Fruit fly (Drosophila melanogaster) whole organism, wandering third instar larva: ENCODE results near the gene CG18731.

Source experiments
- Abd-B ChIP-seq: fragments of >200 bp; optimal IDR thresholded peaks from 2 replicates; lab custom pipeline; 2017; ENCODE audit warnings: missing biosample characterization, missing genetic modification characterization
- CG32264 ChIP-seq: fragments of 200-800 bp; sonication (Bioruptor generic); optimal IDR thresholded peaks from 2 replicates; lab custom pipeline; 2016; ENCODE audit warnings: missing biosample characterization, missing genetic modification characterization
- CG9705 ChIP-seq: fragments of 200-800 bp; sonication (Bioruptor generic); optimal IDR thresholded peaks from 2 replicates; lab custom pipeline; 2018; ENCODE audit warnings: missing biosample characterization, mild to moderate bottlenecking, missing genetic modification characterization
- CrebA ChIP-seq: fragments of 200-800 bp; sonication (Bioruptor generic); optimal IDR thresholded peaks from 2 replicates; lab custom pipeline; 2016; ENCODE audit warnings: missing biosample characterization, mild to moderate bottlenecking, missing genetic modification characterization, borderline replicate concordance
- Dfd ChIP-seq: fragments of >200 bp; optimal IDR thresholded peaks from 2 replicates; lab custom pipeline; 2017; ENCODE audit warnings: missing biosample characterization, missing genetic modification characterization
- Dif ChIP-seq: fragments of 200-275, 200-300 bp; sonication (Bioruptor generic); optimal IDR thresholded peaks from 2 replicates; lab custom pipeline; 2018; ENCODE audit warnings: missing biosample characterization, missing genetic modification characterization; ENCODE audit not compliant: partially characterized antibody
- GATAd ChIP-seq: sonication (Bioruptor generic); optimal IDR thresholded peaks from 2 replicates; lab custom pipeline; 2016; ENCODE audit warnings: missing biosample characterization, missing genetic modification characterization
- HLH106 ChIP-seq: fragments of 200-800 bp; optimal IDR thresholded peaks from 3 replicates; lab custom pipeline; 2019; ENCODE audit warnings: missing biosample characterization, mild to moderate bottlenecking, missing genetic modification characterization, moderate library complexity
- Hnf4 ChIP-seq: fragments of 200-800 bp; sonication (Bioruptor generic); optimal IDR thresholded peaks from 2 replicates; lab custom pipeline; 2016; ENCODE audit warnings: missing biosample characterization, mild to moderate bottlenecking, missing genetic modification characterization
- Hr78 ChIP-seq: fragments of >200 bp; optimal IDR thresholded peaks from 2 replicates; lab custom pipeline; 2017; ENCODE audit warnings: missing biosample characterization, missing genetic modification characterization
- Hr83 ChIP-seq: fragments of 200-300 bp; sonication (Bioruptor generic); optimal IDR thresholded peaks from 2 replicates; lab custom pipeline; 2016; ENCODE audit warnings: missing biosample characterization, mild to moderate bottlenecking, missing genetic modification characterization, moderate library complexity; ENCODE audit not compliant: poor library complexity, severe bottlenecking
- Jra ChIP-seq: sonication (Bioruptor generic); optimal IDR thresholded peaks from 2 replicates; lab custom pipeline; 2016; ENCODE audit warnings: missing biosample characterization, missing genetic modification characterization
- Mio ChIP-seq: sonication (Bioruptor generic); optimal IDR thresholded peaks from 2 replicates; lab custom pipeline; 2016; ENCODE audit warnings: missing biosample characterization, missing genetic modification characterization
- Myc ChIP-seq: fragments of >200 bp; optimal IDR thresholded peaks from 2 replicates; lab custom pipeline; 2017
- N ChIP-seq: fragments of >200 bp; optimal IDR thresholded peaks from 2 replicates; lab custom pipeline; 2018; ENCODE audit warnings: missing biosample characterization, missing external identifiers, missing genetic modification characterization
- OdsH ChIP-seq: fragments of 200-800 bp; sonication (Bioruptor generic); optimal IDR thresholded peaks from 2 replicates; lab custom pipeline; 2016; ENCODE audit warnings: missing biosample characterization, mild to moderate bottlenecking, missing genetic modification characterization
- Rel ChIP-seq, 2 experiments: fragments of 200-800 bp; sonication (Bioruptor generic) in 1 of 2; optimal IDR thresholded peaks; 2 replicates in 1 of 2; 3 replicates in 1 of 2; lab custom pipeline; 2016 to 2019; ENCODE audit warnings: mild to moderate bottlenecking in 2 of 2, missing biosample characterization in 2 of 2, missing genetic modification characterization in 2 of 2, moderate library complexity in 1 of 2
- Sp1 ChIP-seq: fragments of 200-800 bp; sonication (Bioruptor generic); optimal IDR thresholded peaks from 3 replicates; lab custom pipeline; 2019; ENCODE audit warnings: missing biosample characterization, mild to moderate bottlenecking, missing genetic modification characterization, moderate library complexity
- Vsx2 ChIP-seq: fragments of 200-300, 225-300 bp; sonication (Bioruptor generic); optimal IDR thresholded peaks from 2 replicates; lab custom pipeline; 2018; ENCODE audit warnings: missing biosample characterization, missing genetic modification characterization; ENCODE audit not compliant: partially characterized antibody
- br ChIP-seq: fragments of 200-800 bp; sonication (Bioruptor generic); optimal IDR thresholded peaks from 2 replicates; lab custom pipeline; 2016; ENCODE audit warnings: missing biosample characterization, missing genetic modification characterization
- brk ChIP-seq: fragments of 200-800 bp; sonication (Bioruptor generic); optimal IDR thresholded peaks from 2 replicates; lab custom pipeline; 2016; ENCODE audit warnings: missing biosample characterization, mild to moderate bottlenecking, missing genetic modification characterization
- dl ChIP-seq, 2 experiments: fragments of 175-275, 200-275 bp in 1 of 2; fragments of 200-275 bp in 1 of 2; sonication (Bioruptor generic); optimal IDR thresholded peaks; lab custom pipeline; 2018; ENCODE audit warnings: mild to moderate bottlenecking in 2 of 2, missing biosample characterization in 2 of 2, missing genetic modification characterization in 2 of 2, moderate library complexity in 2 of 2; ENCODE audit not compliant: partially characterized antibody in 2 of 2, insufficient read depth in 1 of 2
- dmrt93B ChIP-seq: fragments of 200-800 bp; sonication (Bioruptor generic); optimal IDR thresholded peaks from 2 replicates; lab custom pipeline; 2018; ENCODE audit warnings: missing biosample characterization, mild to moderate bottlenecking, missing genetic modification characterization
- dsf ChIP-seq: sonication (Bioruptor generic); optimal IDR thresholded peaks from 2 replicates; lab custom pipeline; 2016; ENCODE audit warnings: missing biosample characterization, missing genetic modification characterization, borderline replicate concordance
- ey ChIP-seq: fragments of 200-800 bp; sonication (Bioruptor generic); optimal IDR thresholded peaks from 2 replicates; lab custom pipeline; 2016; ENCODE audit warnings: missing biosample characterization, missing genetic modification characterization
- foxo ChIP-seq, 2 experiments: fragments of 200-800 bp; sonication (Bioruptor generic); optimal IDR thresholded peaks; 2 replicates in 1 of 2; 3 replicates in 1 of 2; lab custom pipeline; 2016 to 2017; ENCODE audit warnings: missing biosample characterization in 2 of 2, missing genetic modification characterization in 2 of 2
- fru ChIP-seq: fragments of 200-800 bp; sonication (Bioruptor generic); optimal IDR thresholded peaks from 3 replicates; lab custom pipeline; 2016; ENCODE audit warnings: missing biosample characterization, mild to moderate bottlenecking, missing genetic modification characterization
- h ChIP-seq: fragments of 200-800 bp; sonication (Bioruptor generic); optimal IDR thresholded peaks from 3 replicates; lab custom pipeline; 2016; ENCODE audit warnings: missing biosample characterization, mild to moderate bottlenecking, missing genetic modification characterization
- jim ChIP-seq: fragments of 175-275, 200-325 bp; sonication (Bioruptor generic); optimal IDR thresholded peaks from 2 replicates; lab custom pipeline; 2016; ENCODE audit warnings: missing biosample characterization, mild to moderate bottlenecking, missing genetic modification characterization
- lola ChIP-seq: fragments of >200 bp; optimal IDR thresholded peaks from 2 replicates; lab custom pipeline; 2017; ENCODE audit warnings: missing biosample characterization, missing genetic modification characterization
- pan ChIP-seq: fragments of >200 bp; optimal IDR thresholded peaks from 2 replicates; lab custom pipeline; 2017
- psq ChIP-seq: fragments of 200-800 bp; sonication (Bioruptor generic); optimal IDR thresholded peaks from 3 replicates; lab custom pipeline; 2017; ENCODE audit warnings: missing biosample characterization, mild to moderate bottlenecking, missing genetic modification characterization, moderate library complexity
- rgr ChIP-seq: fragments of 200-800 bp; sonication (Bioruptor generic); optimal IDR thresholded peaks from 3 replicates; lab custom pipeline; 2016; ENCODE audit warnings: missing biosample characterization, mild to moderate bottlenecking, missing genetic modification characterization
- sage ChIP-seq: fragments of 200-800 bp; sonication (Bioruptor generic); optimal IDR thresholded peaks from 2 replicates; lab custom pipeline; 2016; ENCODE audit warnings: missing biosample characterization, mild to moderate bottlenecking, missing genetic modification characterization
- sv ChIP-seq: fragments of 200-800 bp; sonication (Bioruptor generic); optimal IDR thresholded peaks from 3 replicates; lab custom pipeline; 2016; ENCODE audit warnings: missing biosample characterization, missing genetic modification characterization
- usp ChIP-seq: fragments of >200 bp; optimal IDR thresholded peaks from 2 replicates; lab custom pipeline; 2017; ENCODE audit warnings: missing biosample characterization, missing genetic modification characterization
- woc ChIP-seq: sonication (Bioruptor generic); optimal IDR thresholded peaks from 2 replicates; lab custom pipeline; 2016; ENCODE audit warnings: missing biosample characterization, mild to moderate bottlenecking, missing genetic modification characterization

CG18731 gene

dm6 chr3R:29717519-29717918 is 7.3 kb upstream of the CG18731 start:
- TF ChIP-seq GATAd (no peak), fru (GFP tag; lab: Kevin White, UChicago) (no peak), dsf (GFP tag; lab: Kevin White, UChicago) (no peak), foxo (GFP tag; optimal IDR thresholded peaks at IDR 0.05; lab: Kevin White, UChicago) (no peak), dmrt93B (GFP tag; lab: Kevin White, UChicago) (no peak), h (GFP tag; lab: Kevin White, UChicago) (no peak), CrebA (GFP tag; lab: Kevin White, UChicago) (no peak), usp (GFP tag; lab: Kevin White, UChicago) (no peak), Hr78 (GFP tag; lab: Kevin White, UChicago) (no peak), Sp1 (no peak), lola (GFP tag; lab: Kevin White, UChicago) (no peak), jim (GFP tag; lab: Kevin White, UChicago) (no peak), Mio (GFP tag; lab: Kevin White, UChicago) (no peak), pan (lab: Kevin White, UChicago) (no peak), Abd-B (GFP tag; lab: Kevin White, UChicago) (no peak)

dm6 chr3R:29718363-29718762 is 6.5 kb upstream of the CG18731 start, which contains the start of gene CG15506:
TSS of gene CG15506 (plus strand) at chr3R:29718663.
- TF ChIP-seq CrebA (GFP tag; lab: Kevin White, UChicago) (no peak), brk (no peak), Jra (no peak), dmrt93B (GFP tag; lab: Kevin White, UChicago) (no peak), ey (no peak), HLH106 (tag; lab: Kevin White, UChicago) (no peak), h (GFP tag; lab: Kevin White, UChicago) (no peak)

- no peak for TF ChIP-seq CrebA (GFP tag; lab: Kevin White, UChicago)
- TF ChIP-seq CG32264 = no peak
- TF ChIP-seq usp (GFP tag; lab: Kevin White, UChicago) = no peak
- TF ChIP-seq sv (GFP tag; lab: Kevin White, UChicago) = no peak
- no peak for TF ChIP-seq GATAd
- TF ChIP-seq psq (GFP tag; lab: Kevin White, UChicago) = no peak
- no peak for TF ChIP-seq jim (GFP tag; lab: Kevin White, UChicago)
- no peak for TF ChIP-seq sage (GFP tag; lab: Kevin White, UChicago)
- TF ChIP-seq CG9705 (GFP tag; lab: Kevin White, UChicago) = no peak
- no peak for TF ChIP-seq Vsx2 (GFP tag; lab: Kevin White, UChicago)
- TF ChIP-seq fru (GFP tag; lab: Kevin White, UChicago) = no peak
- no peak for TF ChIP-seq ey
- no peak for TF ChIP-seq Rel (GFP tag; optimal IDR thresholded peaks at IDR 0.05; lab: Kevin White, UChicago)
- no peak for TF ChIP-seq Rel (tag; optimal IDR thresholded peaks at IDR 0.05; lab: Kevin White, UChicago)
- no peak for TF ChIP-seq Hr78 (GFP tag; lab: Kevin White, UChicago)
- no peak for TF ChIP-seq dmrt93B (GFP tag; lab: Kevin White, UChicago)
- no peak for TF ChIP-seq Sp1
- no peak for TF ChIP-seq Dfd
- no peak for TF ChIP-seq Hnf4
- TF ChIP-seq N (GFP tag; lab: Kevin White, UChicago) = no peak
These were observed 2.6 kb upstream of the CG18731 start, which contains the start of gene CG34296 for dm6 chr3R:29722238-29722637. TSS of gene CG34296 (plus strand) at chr3R:29722538.

- TF ChIP-seq Mio (GFP tag; lab: Kevin White, UChicago) (no peak), foxo (GFP tag; optimal IDR thresholded peaks at IDR 0.05; lab: Kevin White, UChicago) (no peak), Rel (GFP tag; optimal IDR thresholded peaks at IDR 0.05; lab: Kevin White, UChicago) (no peak), Rel (tag; optimal IDR thresholded peaks at IDR 0.05; lab: Kevin White, UChicago) (peak; percentile 53), Dif (GFP tag; lab: Kevin White, UChicago) (no peak), Hr83 (peak; percentile 2), pan (lab: Kevin White, UChicago) (no peak), HLH106 (tag; lab: Kevin White, UChicago) (no peak), rgr (GFP tag; lab: Kevin White, UChicago) (peak; percentile 11), Jra (no peak), woc (GFP tag; lab: Kevin White, UChicago) (no peak), Abd-B (GFP tag; lab: Kevin White, UChicago) (no peak), lola (GFP tag; lab: Kevin White, UChicago) (no peak), Hr78 (GFP tag; lab: Kevin White, UChicago) (no peak), Sp1 (peak; percentile 39), OdsH (peak; percentile 25), jim (GFP tag; lab: Kevin White, UChicago) (no peak), dsf (GFP tag; lab: Kevin White, UChicago) (no peak), Dfd (no peak), br (GFP tag; lab: Kevin White, UChicago) (no peak), CrebA (GFP tag; lab: Kevin White, UChicago) (no peak), CG9705 (GFP tag; lab: Kevin White, UChicago) (no peak), brk (no peak), Hnf4 (no peak), dl (GFP tag; optimal IDR thresholded peaks at IDR 0.05; lab: Kevin White, UChicago; ENCODE audit: insufficient read depth in 1 of 2, partially characterized antibody in 2 of 2) (no peak), Myc (lab: Kevin White, UChicago) (no peak), dmrt93B (GFP tag; lab: Kevin White, UChicago) (no peak), CG32264 (no peak), GATAd (no peak), Vsx2 (GFP tag; lab: Kevin White, UChicago) (no peak), sage (GFP tag; lab: Kevin White, UChicago) (peak; percentile 11), usp (GFP tag; lab: Kevin White, UChicago) (no peak), h (GFP tag; lab: Kevin White, UChicago) (no peak)
These were observed 1.7 kb upstream of the CG18731 start, which contains the start of gene Pcd for dm6 chr3R:29723048-29723656. TSS of gene Pcd (plus strand) at chr3R:29723163.
